Worm (Caenorhabditis elegans) whole organism, young adult: ENCODE results near the gene epg-7.

Source experiments
- F39B2.1 ChIP-seq: fragments of 200-800 bp; sonication (Bioruptor generic); IDR thresholded peaks from 2 replicates; pipeline ENCODE4 v1.3.6; 2022; ENCODE audit warnings: missing genetic modification reagents, missing genetic modification characterization, missing compliant biosample characterization
- Y95B8A.8 ChIP-seq: fragments of 200-800 bp; sonication (Bioruptor generic); IDR thresholded peaks from 2 replicates; pipeline ENCODE4 v1.3.6; 2022; ENCODE audit warnings: missing genetic modification reagents, missing genetic modification characterization, missing compliant biosample characterization
- ceh-27 ChIP-seq: fragments of 200-800 bp; sonication (Bioruptor generic); optimal IDR thresholded peaks from 2 replicates; lab custom pipeline; 2018; ENCODE audit warnings: mild to moderate bottlenecking, missing genetic modification characterization, moderate library complexity, missing compliant biosample characterization
- let-526 ChIP-seq: fragments of 200-800 bp; sonication (Bioruptor generic); IDR thresholded peaks from 2 replicates; pipeline ENCODE4 v1.3.6; 2022; ENCODE audit warnings: missing genetic modification reagents, missing genetic modification characterization, missing compliant biosample characterization
- mel-28 ChIP-seq: sonication (generic microtip); optimal IDR thresholded peaks from 2 replicates; lab custom pipeline; 2016; ENCODE audit warnings: borderline replicate concordance, mild to moderate bottlenecking, missing genetic modification characterization, missing compliant biosample characterization
- nhr-80 ChIP-seq: sonication (generic microtip); optimal IDR thresholded peaks from 2 replicates; lab custom pipeline; 2016; ENCODE audit warnings: missing genetic modification characterization, missing compliant biosample characterization

ce11 chrX:7329601-7330000 is 4.9 kb upstream of the epg-7 start, which contains the start of gene ttr-59:
- TF ChIP-seq let-526 (GFP tag; lab: Robert Waterston, UW) (no peak), mel-28 (tag; lab: Kevin White, UChicago) (no peak), nhr-80 (no peak), Y95B8A.8 (no peak), F39B2.1 (GFP tag; lab: Robert Waterston, UW) (no peak), ceh-27 (no peak)
